Worm (Caenorhabditis elegans): ENCODE measurements around the gene nep-2.

nep-2 gene

ce11 chrII:2702757-2703156, 22.8 kb downstream of the nep-2 start, which contains the start of gene sri-60:
Gene sri-60 (minus strand): TSS chrII:2702857.
- no peak for TF ChIP-seq lag-1 (GFP tag; IDR thresholded peaks at IDR 0.05)
- no peak for TF ChIP-seq nfya-2 (GFP tag; IDR thresholded peaks at IDR 0.05)
- no peak for TF ChIP-seq snpc-4 (GFP tag; optimal IDR thresholded peaks at IDR 0.05)
- no peak for TF ChIP-seq snpc-4 (tag; optimal IDR thresholded peaks at IDR 0.05)
- no peak for TF ChIP-seq attf-3 (GFP tag; conservative IDR thresholded peaks at IDR 0.05)
- TF ChIP-seq lsy-27 (tag; optimal IDR thresholded peaks at IDR 0.05; ENCODE audit: borderline replicate concordance, insufficient read depth): no peak
- no peak for TF ChIP-seq egrh-3 (GFP tag; IDR thresholded peaks at IDR 0.05)
- no peak for TF ChIP-seq atf-7 (tag; optimal IDR thresholded peaks at IDR 0.05)
- TF ChIP-seq lin-35 (GFP tag; optimal IDR thresholded peaks at IDR 0.05): no peak
- no peak for TF ChIP-seq B0261.1 (tag; optimal IDR thresholded peaks at IDR 0.05)

ce11 chrII:2700229-2700628, 25.3 kb downstream of the nep-2 start, which contains the start of gene sri-61:
Gene sri-61 (minus strand): TSS chrII:2700329.
- TF ChIP-seq F37B4.10 (GFP tag; IDR thresholded peaks at IDR 0.05): no peak
- TF ChIP-seq ceh-100 (GFP tag; IDR thresholded peaks at IDR 0.05): no peak
- TF ChIP-seq F39B2.1 (GFP tag; IDR thresholded peaks at IDR 0.05): no peak
- TF ChIP-seq dpl-1 (GFP tag; optimal IDR thresholded peaks at IDR 0.05): no peak
- TF ChIP-seq snpc-1.1 (tag; optimal IDR thresholded peaks at IDR 0.05; ENCODE audit: insufficient read depth): no peak
- no peak for TF ChIP-seq nhr-90 (tag; optimal IDR thresholded peaks at IDR 0.05)
- no peak for TF ChIP-seq unc-62 (GFP tag; optimal IDR thresholded peaks at IDR 0.05)
- no peak for TF ChIP-seq bed-1 (GFP tag; IDR thresholded peaks at IDR 0.05)
- TF ChIP-seq ccch-3 (GFP tag; optimal IDR thresholded peaks at IDR 0.05): no peak
- no peak for TF ChIP-seq lin-40 (tag; optimal IDR thresholded peaks at IDR 0.05)

- TF ChIP-seq lag-1 (GFP tag; IDR thresholded peaks at IDR 0.05): no peak
- no peak for TF ChIP-seq sptf-2 (GFP tag; optimal IDR thresholded peaks at IDR 0.05)
- TF ChIP-seq T07F8.4 (tag; optimal IDR thresholded peaks at IDR 0.05): no peak
- no peak for TF ChIP-seq aptf-3 (GFP tag; IDR thresholded peaks at IDR 0.05)
- TF ChIP-seq akir-1 (GFP tag; optimal IDR thresholded peaks at IDR 0.05): no peak
- TF ChIP-seq ztf-18 (tag; optimal IDR thresholded peaks at IDR 0.05): no peak
- no peak for TF ChIP-seq K11D2.4 (GFP tag; IDR thresholded peaks at IDR 0.05)
Measured at ce11 chrII:2698378-2698777, 27.2 kb downstream of the nep-2 start, which contains the start of gene sri-62. Gene sri-62 (minus strand): TSS chrII:2698478.

- TF ChIP-seq hsf-1 (GFP tag; IDR thresholded peaks at IDR 0.05) (no peak), lsl-1 (GFP tag; optimal IDR thresholded peaks at IDR 0.05) (no peak), ceh-91 (GFP tag; IDR thresholded peaks at IDR 0.05) (no peak), egl-44 (GFP tag; IDR thresholded peaks at IDR 0.05) (no peak), C17E4.6 (GFP tag; IDR thresholded peaks at IDR 0.05) (no peak), F57A8.1 (GFP tag; optimal IDR thresholded peaks at IDR 0.05) (no peak), madf-8 (GFP tag; conservative IDR thresholded peaks at IDR 0.05) (no peak), lag-1 (GFP tag; IDR thresholded peaks at IDR 0.05) (no peak), fkh-3 (tag; optimal IDR thresholded peaks at IDR 0.05) (no peak), F55B11.4 (tag; optimal IDR thresholded peaks at IDR 0.05; ENCODE audit: borderline replicate concordance, insufficient read depth) (no peak), bed-2 (GFP tag; IDR thresholded peaks at IDR 0.05) (no peak), F57C9.4 (tag; optimal IDR thresholded peaks at IDR 0.05) (no peak), K12H6.12 (tag; optimal IDR thresholded peaks at IDR 0.05) (no peak)
Measured at ce11 chrII:2695079-2695478, 30.5 kb downstream of the nep-2 start.

All from whole organism, young adult.